Worm (Caenorhabditis elegans): ENCODE data around the gene C25H3.1.

C25H3.1 gene

DNA sequence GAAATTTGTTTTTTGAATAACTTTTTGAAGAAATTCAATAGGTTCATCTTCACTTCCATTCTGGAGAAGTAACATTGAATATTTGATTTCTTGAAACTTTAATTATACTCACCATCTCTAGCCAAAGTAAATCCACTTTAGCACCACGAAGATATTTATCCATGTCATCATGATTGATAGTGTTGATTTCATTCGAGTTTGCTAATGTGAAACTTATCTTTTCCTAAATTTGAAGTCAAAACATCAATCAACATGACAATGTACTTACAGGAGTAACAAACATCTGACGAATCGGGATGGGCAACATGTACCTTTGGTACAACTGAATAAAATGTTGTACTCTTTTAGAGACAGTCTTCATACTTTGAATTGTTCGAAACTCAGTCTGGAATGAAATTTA, 1.5 kb upstream of the C25H3.1 start:
- TF ChIP-seq mbf-1 (tag; optimal IDR thresholded peaks at IDR 0.05) = no peak
- no peak for TF ChIP-seq ztf-4 (tag; optimal IDR thresholded peaks at IDR 0.05)
- TF ChIP-seq zag-1 (tag; optimal IDR thresholded peaks at IDR 0.05) = no peak
- TF ChIP-seq elt-3 (tag; optimal IDR thresholded peaks at IDR 0.05) = no peak
- no peak for TF ChIP-seq skn-1 (tag; optimal IDR thresholded peaks at IDR 0.05)

DNA sequence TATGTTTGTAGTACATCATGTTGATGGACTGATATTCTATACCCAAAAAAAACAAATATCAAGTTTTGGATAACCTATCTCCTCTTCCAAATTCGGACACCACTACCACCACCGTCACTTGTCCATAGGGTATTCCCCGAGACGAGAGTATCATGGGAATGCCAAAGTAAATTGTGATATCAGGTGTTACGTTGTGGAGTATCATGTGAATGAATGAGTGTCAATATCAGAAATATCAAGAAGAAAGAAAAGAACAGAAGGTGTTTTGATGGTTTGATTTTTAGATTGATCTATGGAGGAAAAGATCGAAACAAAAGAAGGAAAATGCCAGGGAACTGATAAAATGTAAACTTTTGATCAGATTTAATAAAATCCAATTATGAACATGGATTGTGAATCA, 617 bp upstream of the C25H3.1 start:
- TF ChIP-seq lsy-2 (tag; optimal IDR thresholded peaks at IDR 0.05) (peak in 1 of 2 experiments; percentile 44), ztf-4 (tag; optimal IDR thresholded peaks at IDR 0.05) (peak; percentile 34), R02D3.7 (tag; optimal IDR thresholded peaks at IDR 0.05) (no peak), nhr-12 (tag; optimal IDR thresholded peaks at IDR 0.05) (no peak), F13H6.1 (tag; optimal IDR thresholded peaks at IDR 0.05) (peak; percentile 10), zag-1 (tag; optimal IDR thresholded peaks at IDR 0.05) (no peak), ZK546.5 (tag; optimal IDR thresholded peaks at IDR 0.05) (no peak), sem-4 (tag; optimal IDR thresholded peaks at IDR 0.05) (no peak), sma-3 (GFP tag; optimal IDR thresholded peaks at IDR 0.05) (peak; percentile 27), ztf-1 (GFP tag; conservative IDR thresholded peaks at IDR 0.05) (no peak), C34F6.9 (tag; optimal IDR thresholded peaks at IDR 0.05) (peak; percentile 43), alr-1 (tag; optimal IDR thresholded peaks at IDR 0.05) (no peak), gmeb-1 (tag; optimal IDR thresholded peaks at IDR 0.05) (peak; percentile 60), unc-39 (tag; optimal IDR thresholded peaks at IDR 0.05) (no peak), nhr-6 (tag; optimal IDR thresholded peaks at IDR 0.05) (no peak), nhr-21 (tag; optimal IDR thresholded peaks at IDR 0.05) (peak; percentile 35), nhr-129 (tag; optimal IDR thresholded peaks at IDR 0.05) (peak; percentile 86), ztf-11 (tag; optimal IDR thresholded peaks at IDR 0.05) (no peak), egl-27 (tag; optimal IDR thresholded peaks at IDR 0.05) (no peak), lin-11 (tag; optimal IDR thresholded peaks at IDR 0.05) (no peak), elt-3 (tag; optimal IDR thresholded peaks at IDR 0.05) (no peak), snpc-4 (tag; optimal IDR thresholded peaks at IDR 0.05) (peak; percentile 59), elt-1 (tag; optimal IDR thresholded peaks at IDR 0.05) (no peak), nhr-25 (tag; optimal IDR thresholded peaks at IDR 0.05) (no peak), lin-39 (tag; optimal IDR thresholded peaks at IDR 0.05) (no peak), sma-9 (GFP tag; optimal IDR thresholded peaks at IDR 0.05) (peak; percentile 80), sma-9 (tag; optimal IDR thresholded peaks at IDR 0.05) (no peak), fos-1 (tag; optimal IDR thresholded peaks at IDR 0.05) (peak; percentile 32), crh-2 (tag; optimal IDR thresholded peaks at IDR 0.05) (peak; percentile 49), skn-1 (tag; optimal IDR thresholded peaks at IDR 0.05) (no peak), lin-13 (GFP tag; optimal IDR thresholded peaks at IDR 0.05) (no peak)

DNA sequence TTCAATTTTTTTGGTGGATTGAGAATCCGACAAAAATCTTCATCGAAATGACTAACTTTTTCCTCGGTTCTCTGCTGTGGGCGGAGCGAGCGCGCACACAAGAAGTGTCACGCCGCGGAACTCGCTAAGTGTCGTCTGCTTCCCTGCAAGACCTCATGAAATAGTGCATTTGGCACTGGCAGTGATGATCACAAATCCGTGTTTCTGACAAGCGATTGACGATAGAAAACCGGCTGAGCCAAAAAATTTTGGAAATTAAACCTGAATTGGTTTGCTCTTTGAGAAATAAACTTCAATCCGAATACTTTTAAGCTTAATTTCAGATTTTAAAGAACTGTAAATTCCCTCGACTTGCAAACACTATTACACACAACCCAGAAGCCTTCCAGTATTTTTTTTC, 2.6 kb downstream of the C25H3.1 start:
- TF ChIP-seq R02D3.7 (tag; optimal IDR thresholded peaks at IDR 0.05) (no peak), peb-1 (tag; optimal IDR thresholded peaks at IDR 0.05) (no peak), mab-5 (tag; optimal IDR thresholded peaks at IDR 0.05) (peak; percentile 44), ZK546.5 (tag; optimal IDR thresholded peaks at IDR 0.05) (no peak), egl-27 (tag; optimal IDR thresholded peaks at IDR 0.05) (peak; percentile 5), nhr-21 (tag; optimal IDR thresholded peaks at IDR 0.05) (peak; percentile 82), nhr-129 (tag; optimal IDR thresholded peaks at IDR 0.05) (peak; percentile 70), sma-3 (GFP tag; optimal IDR thresholded peaks at IDR 0.05) (peak; percentile 81), nhr-23 (tag; optimal IDR thresholded peaks at IDR 0.05) (no peak), fos-1 (tag; optimal IDR thresholded peaks at IDR 0.05) (peak; percentile 74), nhr-25 (tag; optimal IDR thresholded peaks at IDR 0.05) (peak; percentile 34), unc-55 (GFP tag; optimal IDR thresholded peaks at IDR 0.05) (no peak), gmeb-1 (tag; optimal IDR thresholded peaks at IDR 0.05) (peak; percentile 69), ceh-16 (tag; optimal IDR thresholded peaks at IDR 0.05) (no peak), ama-1 (optimal IDR thresholded peaks at IDR 0.05) (peak; percentile 91), Y55F3AM.14 (GFP tag; optimal IDR thresholded peaks at IDR 0.05) (no peak), mdl-1 (tag; optimal IDR thresholded peaks at IDR 0.05) (peak; percentile 66 to 77), snpc-4 (tag; optimal IDR thresholded peaks at IDR 0.05) (peak; percentile 98), F13H6.1 (tag; optimal IDR thresholded peaks at IDR 0.05) (peak; percentile 60), unc-39 (tag; optimal IDR thresholded peaks at IDR 0.05) (no peak), C34F6.9 (tag; optimal IDR thresholded peaks at IDR 0.05) (peak; percentile 42), lin-13 (GFP tag; optimal IDR thresholded peaks at IDR 0.05) (peak; percentile 42), sma-9 (GFP tag; optimal IDR thresholded peaks at IDR 0.05) (peak; percentile 88), sma-9 (tag; optimal IDR thresholded peaks at IDR 0.05) (no peak), lsy-2 (tag; optimal IDR thresholded peaks at IDR 0.05) (peak; percentile 57 to 72), crh-2 (tag; optimal IDR thresholded peaks at IDR 0.05) (peak; percentile 77)

Data from whole organism, L2 larva.